Fruit fly (Drosophila melanogaster) whole organism, wandering third instar larva: ENCODE data around the gene Prosbeta4.

Source experiments
- Abd-B ChIP-seq: fragments of >200 bp; optimal IDR thresholded peaks from 2 replicates; lab custom pipeline; 2017; ENCODE audit warnings: missing biosample characterization, missing genetic modification characterization
- CG32264 ChIP-seq: fragments of 200-800 bp; sonication (Bioruptor generic); optimal IDR thresholded peaks from 2 replicates; lab custom pipeline; 2016; ENCODE audit warnings: missing biosample characterization, missing genetic modification characterization
- CG9705 ChIP-seq: fragments of 200-800 bp; sonication (Bioruptor generic); optimal IDR thresholded peaks from 2 replicates; lab custom pipeline; 2018; ENCODE audit warnings: missing biosample characterization, mild to moderate bottlenecking, missing genetic modification characterization
- CrebA ChIP-seq: fragments of 200-800 bp; sonication (Bioruptor generic); optimal IDR thresholded peaks from 2 replicates; lab custom pipeline; 2016; ENCODE audit warnings: missing biosample characterization, mild to moderate bottlenecking, missing genetic modification characterization, borderline replicate concordance
- Dfd ChIP-seq: fragments of >200 bp; optimal IDR thresholded peaks from 2 replicates; lab custom pipeline; 2017; ENCODE audit warnings: missing biosample characterization, missing genetic modification characterization
- Dif ChIP-seq: fragments of 200-275, 200-300 bp; sonication (Bioruptor generic); optimal IDR thresholded peaks from 2 replicates; lab custom pipeline; 2018; ENCODE audit warnings: missing biosample characterization, missing genetic modification characterization; ENCODE audit not compliant: partially characterized antibody
- GATAd ChIP-seq: sonication (Bioruptor generic); optimal IDR thresholded peaks from 2 replicates; lab custom pipeline; 2016; ENCODE audit warnings: missing biosample characterization, missing genetic modification characterization
- HLH106 ChIP-seq: fragments of 200-800 bp; optimal IDR thresholded peaks from 3 replicates; lab custom pipeline; 2019; ENCODE audit warnings: missing biosample characterization, mild to moderate bottlenecking, missing genetic modification characterization, moderate library complexity
- Hnf4 ChIP-seq: fragments of 200-800 bp; sonication (Bioruptor generic); optimal IDR thresholded peaks from 2 replicates; lab custom pipeline; 2016; ENCODE audit warnings: missing biosample characterization, mild to moderate bottlenecking, missing genetic modification characterization
- Hr78 ChIP-seq: fragments of >200 bp; optimal IDR thresholded peaks from 2 replicates; lab custom pipeline; 2017; ENCODE audit warnings: missing biosample characterization, missing genetic modification characterization
- Hr83 ChIP-seq: fragments of 200-300 bp; sonication (Bioruptor generic); optimal IDR thresholded peaks from 2 replicates; lab custom pipeline; 2016; ENCODE audit warnings: missing biosample characterization, mild to moderate bottlenecking, missing genetic modification characterization, moderate library complexity; ENCODE audit not compliant: poor library complexity, severe bottlenecking
- Jra ChIP-seq: sonication (Bioruptor generic); optimal IDR thresholded peaks from 2 replicates; lab custom pipeline; 2016; ENCODE audit warnings: missing biosample characterization, missing genetic modification characterization
- Mio ChIP-seq: sonication (Bioruptor generic); optimal IDR thresholded peaks from 2 replicates; lab custom pipeline; 2016; ENCODE audit warnings: missing biosample characterization, missing genetic modification characterization
- Myc ChIP-seq: fragments of >200 bp; optimal IDR thresholded peaks from 2 replicates; lab custom pipeline; 2017
- N ChIP-seq: fragments of >200 bp; optimal IDR thresholded peaks from 2 replicates; lab custom pipeline; 2018; ENCODE audit warnings: missing biosample characterization, missing external identifiers, missing genetic modification characterization
- OdsH ChIP-seq: fragments of 200-800 bp; sonication (Bioruptor generic); optimal IDR thresholded peaks from 2 replicates; lab custom pipeline; 2016; ENCODE audit warnings: missing biosample characterization, mild to moderate bottlenecking, missing genetic modification characterization
- Rel ChIP-seq, 2 experiments: fragments of 200-800 bp; sonication (Bioruptor generic) in 1 of 2; optimal IDR thresholded peaks; 2 replicates in 1 of 2; 3 replicates in 1 of 2; lab custom pipeline; 2016 to 2019; ENCODE audit warnings: mild to moderate bottlenecking in 2 of 2, missing biosample characterization in 2 of 2, missing genetic modification characterization in 2 of 2, moderate library complexity in 1 of 2
- Sp1 ChIP-seq: fragments of 200-800 bp; sonication (Bioruptor generic); optimal IDR thresholded peaks from 3 replicates; lab custom pipeline; 2019; ENCODE audit warnings: missing biosample characterization, mild to moderate bottlenecking, missing genetic modification characterization, moderate library complexity
- Vsx2 ChIP-seq: fragments of 200-300, 225-300 bp; sonication (Bioruptor generic); optimal IDR thresholded peaks from 2 replicates; lab custom pipeline; 2018; ENCODE audit warnings: missing biosample characterization, missing genetic modification characterization; ENCODE audit not compliant: partially characterized antibody
- br ChIP-seq: fragments of 200-800 bp; sonication (Bioruptor generic); optimal IDR thresholded peaks from 2 replicates; lab custom pipeline; 2016; ENCODE audit warnings: missing biosample characterization, missing genetic modification characterization
- brk ChIP-seq: fragments of 200-800 bp; sonication (Bioruptor generic); optimal IDR thresholded peaks from 2 replicates; lab custom pipeline; 2016; ENCODE audit warnings: missing biosample characterization, mild to moderate bottlenecking, missing genetic modification characterization
- dl ChIP-seq, 2 experiments: fragments of 175-275, 200-275 bp in 1 of 2; fragments of 200-275 bp in 1 of 2; sonication (Bioruptor generic); optimal IDR thresholded peaks; lab custom pipeline; 2018; ENCODE audit warnings: mild to moderate bottlenecking in 2 of 2, missing biosample characterization in 2 of 2, missing genetic modification characterization in 2 of 2, moderate library complexity in 2 of 2; ENCODE audit not compliant: partially characterized antibody in 2 of 2, insufficient read depth in 1 of 2
- dmrt93B ChIP-seq: fragments of 200-800 bp; sonication (Bioruptor generic); optimal IDR thresholded peaks from 2 replicates; lab custom pipeline; 2018; ENCODE audit warnings: missing biosample characterization, mild to moderate bottlenecking, missing genetic modification characterization
- dsf ChIP-seq: sonication (Bioruptor generic); optimal IDR thresholded peaks from 2 replicates; lab custom pipeline; 2016; ENCODE audit warnings: missing biosample characterization, missing genetic modification characterization, borderline replicate concordance
- ey ChIP-seq: fragments of 200-800 bp; sonication (Bioruptor generic); optimal IDR thresholded peaks from 2 replicates; lab custom pipeline; 2016; ENCODE audit warnings: missing biosample characterization, missing genetic modification characterization
- foxo ChIP-seq, 2 experiments: fragments of 200-800 bp; sonication (Bioruptor generic); optimal IDR thresholded peaks; 2 replicates in 1 of 2; 3 replicates in 1 of 2; lab custom pipeline; 2016 to 2017; ENCODE audit warnings: missing biosample characterization in 2 of 2, missing genetic modification characterization in 2 of 2
- fru ChIP-seq: fragments of 200-800 bp; sonication (Bioruptor generic); optimal IDR thresholded peaks from 3 replicates; lab custom pipeline; 2016; ENCODE audit warnings: missing biosample characterization, mild to moderate bottlenecking, missing genetic modification characterization
- h ChIP-seq: fragments of 200-800 bp; sonication (Bioruptor generic); optimal IDR thresholded peaks from 3 replicates; lab custom pipeline; 2016; ENCODE audit warnings: missing biosample characterization, mild to moderate bottlenecking, missing genetic modification characterization
- jim ChIP-seq: fragments of 175-275, 200-325 bp; sonication (Bioruptor generic); optimal IDR thresholded peaks from 2 replicates; lab custom pipeline; 2016; ENCODE audit warnings: missing biosample characterization, mild to moderate bottlenecking, missing genetic modification characterization
- lola ChIP-seq: fragments of >200 bp; optimal IDR thresholded peaks from 2 replicates; lab custom pipeline; 2017; ENCODE audit warnings: missing biosample characterization, missing genetic modification characterization
- pan ChIP-seq: fragments of >200 bp; optimal IDR thresholded peaks from 2 replicates; lab custom pipeline; 2017
- psq ChIP-seq: fragments of 200-800 bp; sonication (Bioruptor generic); optimal IDR thresholded peaks from 3 replicates; lab custom pipeline; 2017; ENCODE audit warnings: missing biosample characterization, mild to moderate bottlenecking, missing genetic modification characterization, moderate library complexity
- rgr ChIP-seq: fragments of 200-800 bp; sonication (Bioruptor generic); optimal IDR thresholded peaks from 3 replicates; lab custom pipeline; 2016; ENCODE audit warnings: missing biosample characterization, mild to moderate bottlenecking, missing genetic modification characterization
- sage ChIP-seq: fragments of 200-800 bp; sonication (Bioruptor generic); optimal IDR thresholded peaks from 2 replicates; lab custom pipeline; 2016; ENCODE audit warnings: missing biosample characterization, mild to moderate bottlenecking, missing genetic modification characterization
- sv ChIP-seq: fragments of 200-800 bp; sonication (Bioruptor generic); optimal IDR thresholded peaks from 3 replicates; lab custom pipeline; 2016; ENCODE audit warnings: missing biosample characterization, missing genetic modification characterization
- tai ChIP-seq: sonication (Bioruptor generic); optimal IDR thresholded peaks from 2 replicates; lab custom pipeline; 2016; ENCODE audit warnings: missing biosample characterization, missing genetic modification characterization
- usp ChIP-seq: fragments of >200 bp; optimal IDR thresholded peaks from 2 replicates; lab custom pipeline; 2017; ENCODE audit warnings: missing biosample characterization, missing genetic modification characterization
- woc ChIP-seq: sonication (Bioruptor generic); optimal IDR thresholded peaks from 2 replicates; lab custom pipeline; 2016; ENCODE audit warnings: missing biosample characterization, mild to moderate bottlenecking, missing genetic modification characterization

Prosbeta4 gene

DNA sequence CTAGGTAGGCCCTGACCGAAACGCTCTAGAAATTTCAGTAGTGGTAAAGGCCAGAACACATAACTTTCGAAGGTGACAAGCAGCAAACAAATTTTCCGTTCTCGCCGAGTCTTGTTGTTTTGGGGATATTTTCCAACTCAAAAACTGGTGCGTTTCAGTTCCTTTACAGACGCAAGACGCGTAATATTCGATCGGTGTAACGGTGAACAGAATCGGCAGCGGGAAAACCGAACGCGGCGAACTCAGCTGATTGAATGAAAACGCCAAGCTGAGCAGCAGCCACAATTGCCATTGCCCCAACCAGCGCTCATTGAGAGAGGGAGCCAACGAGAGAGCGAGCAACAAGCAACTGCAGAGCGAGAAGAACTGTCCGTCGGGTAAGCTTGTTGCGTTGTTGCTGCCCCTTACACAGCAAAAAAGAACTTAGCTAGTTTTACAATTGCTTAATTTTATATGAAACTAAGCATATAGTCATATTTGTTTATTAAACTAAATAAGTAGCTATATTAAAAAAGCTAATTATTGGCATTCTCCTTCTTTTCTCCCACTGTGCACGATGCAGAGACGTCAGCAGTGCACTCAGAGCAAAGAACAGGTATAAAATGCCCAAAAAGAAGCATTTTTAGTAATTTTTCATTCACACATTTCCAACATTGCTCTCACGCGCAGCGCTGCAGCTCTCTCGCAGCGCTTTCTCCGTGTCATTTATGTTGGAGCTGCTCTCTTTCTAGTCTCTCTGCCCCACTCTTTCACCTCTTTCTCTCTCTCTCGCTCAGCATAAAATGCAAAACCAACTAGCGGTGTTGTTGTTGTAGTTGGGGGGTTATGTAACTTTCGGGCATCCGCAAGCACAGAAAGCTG is 15.9 kb downstream of the Prosbeta4 start, which contains the start of the genes Cyt-c-d and CG31808:
Cyt-c-d (plus strand) TSS at position 51 of the 861 bp plus-strand sequence.
CG31808 (minus strand) TSS at position 355 of the 861 bp plus-strand sequence.
- TF ChIP-seq dl (GFP tag; optimal IDR thresholded peaks at IDR 0.05; lab: Kevin White, UChicago; ENCODE audit: insufficient read depth in 1 of 2, partially characterized antibody in 2 of 2) (peak; percentile 52 to 85), rgr (GFP tag; lab: Kevin White, UChicago) (peak; percentile 94), Dif (GFP tag; lab: Kevin White, UChicago) (peak; percentile 93), CG32264 (GFP tag; lab: Kevin White, UChicago) (peak; percentile 81), Hnf4 (peak; percentile 93), sage (GFP tag; lab: Kevin White, UChicago) (peak; percentile 95), CrebA (GFP tag; lab: Kevin White, UChicago) (peak; percentile 75), sv (GFP tag; lab: Kevin White, UChicago) (peak; percentile 96), Hr83 (GFP tag; lab: Kevin White, UChicago) (peak; percentile 11), GATAd (GFP tag; lab: Kevin White, UChicago) (peak; percentile 24), ey (GFP tag; lab: Kevin White, UChicago) (peak; percentile 95), dmrt93B (GFP tag; lab: Kevin White, UChicago) (peak; percentile 88), usp (GFP tag; lab: Kevin White, UChicago) (no peak), Rel (GFP tag; optimal IDR thresholded peaks at IDR 0.05; lab: Kevin White, UChicago) (peak; percentile 85), Rel (tag; optimal IDR thresholded peaks at IDR 0.05; lab: Kevin White, UChicago) (peak; percentile 64), tai (GFP tag; lab: Kevin White, UChicago) (peak; percentile 87), psq (GFP tag; lab: Kevin White, UChicago) (peak; percentile 91), woc (GFP tag; lab: Kevin White, UChicago) (peak; percentile 92), jim (GFP tag; lab: Kevin White, UChicago) (no peak), dsf (GFP tag; lab: Kevin White, UChicago) (peak; percentile 71), fru (GFP tag; lab: Kevin White, UChicago) (peak; percentile 96), lola (GFP tag; lab: Kevin White, UChicago) (no peak), h (GFP tag; lab: Kevin White, UChicago) (peak; percentile 97), Hr78 (GFP tag; lab: Kevin White, UChicago) (no peak), CG9705 (GFP tag; lab: Kevin White, UChicago) (peak; percentile 78), Abd-B (GFP tag; lab: Kevin White, UChicago) (no peak), foxo (GFP tag; optimal IDR thresholded peaks at IDR 0.05; lab: Kevin White, UChicago) (peak; percentile 11 to 95), OdsH (GFP tag; lab: Kevin White, UChicago) (peak; percentile 95), pan (lab: Kevin White, UChicago) (no peak), HLH106 (tag; lab: Kevin White, UChicago) (peak; percentile 95), N (GFP tag; lab: Kevin White, UChicago) (no peak), Mio (GFP tag; lab: Kevin White, UChicago) (no peak), Jra (GFP tag; lab: Kevin White, UChicago) (peak; percentile 89), brk (peak; percentile 92), Vsx2 (no peak), Sp1 (peak; percentile 94), Myc (lab: Kevin White, UChicago) (no peak), br (GFP tag; lab: Kevin White, UChicago) (peak; percentile 95), Dfd (GFP tag; lab: Kevin White, UChicago) (no peak)
- TF ChIP-seq, all 38 proteins: peak for 27
